Worm (Caenorhabditis elegans) whole organism, young adult: ENCODE measurements around the gene dnj-9.
"Not testable (repeated sequence)": the region's sequence is repeated elsewhere in the genome, so short reads cannot be mapped to it uniquely, and the experiment has no call there.

ENCODE experiments used
- B0336.3 ChIP-seq: fragments of 200-800 bp; sonication (Bioruptor generic); IDR thresholded peaks from 2 replicates; pipeline ENCODE4 v1.3.6; 2022; ENCODE audit warnings: missing genetic modification characterization, missing compliant biosample characterization
- C17E4.6 ChIP-seq: fragments of 200-800 bp; sonication (Bioruptor generic); IDR thresholded peaks from 2 replicates; pipeline ENCODE4 v1.3.6; 2022; ENCODE audit warnings: missing genetic modification reagents, missing genetic modification characterization, missing compliant biosample characterization
- D2030.7 ChIP-seq: fragments of 200-800 bp; sonication (Bioruptor generic); IDR thresholded peaks from 2 replicates; pipeline ENCODE4 v1.3.6; 2022; ENCODE audit warnings: missing genetic modification reagents, missing genetic modification characterization, missing compliant biosample characterization
- F23B12.7 ChIP-seq: sonication (generic microtip); optimal IDR thresholded peaks from 2 replicates; lab custom pipeline; 2017; ENCODE audit warnings: missing genetic modification characterization, mild to moderate bottlenecking, missing compliant biosample characterization, antibody characterized with exemption, moderate library complexity; ENCODE audit not compliant: insufficient read depth
- F39B2.1 ChIP-seq: fragments of 200-800 bp; sonication (Bioruptor generic); IDR thresholded peaks from 2 replicates; pipeline ENCODE4 v1.3.6; 2022; ENCODE audit warnings: missing genetic modification reagents, missing genetic modification characterization, missing compliant biosample characterization
- Y67H2A.10 ChIP-seq: fragments of 200-800 bp; sonication (Bioruptor generic); conservative IDR thresholded peaks from 2 replicates; pipeline ENCODE4 v1.3.6; 2022; ENCODE audit warnings: missing genetic modification reagents, missing genetic modification characterization, missing compliant biosample characterization
- Y95B8A.8 ChIP-seq: fragments of 200-800 bp; sonication (Bioruptor generic); IDR thresholded peaks from 2 replicates; pipeline ENCODE4 v1.3.6; 2022; ENCODE audit warnings: missing genetic modification reagents, missing genetic modification characterization, missing compliant biosample characterization
- ZK185.1 ChIP-seq: sonication (generic microtip); optimal IDR thresholded peaks from 2 replicates; lab custom pipeline; 2016; ENCODE audit warnings: mild to moderate bottlenecking, missing genetic modification characterization, missing compliant biosample characterization; ENCODE audit not compliant: poor library complexity, severe bottlenecking
- atf-7 ChIP-seq: sonication (generic microtip); optimal IDR thresholded peaks from 2 replicates; lab custom pipeline; 2017; ENCODE audit warnings: mild to moderate bottlenecking, missing genetic modification characterization, missing compliant biosample characterization
- cebp-1 ChIP-seq, 2 experiments: fragments of 200-800 bp in 1 of 2; sonication (Bioruptor generic) in 1 of 2; sonication (generic microtip) in 1 of 2; IDR thresholded peaks in 1 of 2; optimal IDR thresholded peaks in 1 of 2; 2 replicates each; pipeline versions ENCODE4 v1.3.6 to Lab custom; 2017 to 2022; ENCODE audit warnings: missing compliant biosample characterization in 2 of 2, missing genetic modification characterization in 2 of 2, mild to moderate bottlenecking in 1 of 2, missing genetic modification reagents in 1 of 2, moderate library complexity in 1 of 2
- chd-7 ChIP-seq: sonication (generic microtip); optimal IDR thresholded peaks from 2 replicates; lab custom pipeline; 2016; ENCODE audit warnings: mild to moderate bottlenecking, missing genetic modification characterization, moderate library complexity, missing compliant biosample characterization
- dox-1 ChIP-seq: fragments of 200-800 bp; sonication (Bioruptor generic); IDR thresholded peaks from 2 replicates; pipeline ENCODE4 v1.3.6; 2022; ENCODE audit warnings: missing genetic modification reagents, missing genetic modification characterization, missing compliant biosample characterization
- dpl-1 ChIP-seq: fragments of 150-350 bp; optimal IDR thresholded peaks from 2 replicates; lab custom pipeline; 2014; ENCODE audit warnings: missing biosample characterization, missing genetic modification reagents, missing genetic modification characterization
- ekl-4 ChIP-seq: fragments of 200-800 bp; sonication (Bioruptor generic); IDR thresholded peaks from 2 replicates; pipeline ENCODE4 v1.3.6; 2022; ENCODE audit warnings: missing genetic modification reagents, missing genetic modification characterization, missing compliant biosample characterization
- lin-35 ChIP-seq, 3 experiments: fragments of 150-350 bp in 2 of 3; sonication (generic microtip) in 1 of 3; optimal IDR thresholded peaks; 2 replicates each; lab custom pipeline; 2014 to 2018; ENCODE audit warnings: missing biosample characterization in 3 of 3, missing genetic modification characterization in 3 of 3, missing genetic modification reagents in 3 of 3
- lin-54 ChIP-seq: fragments of 200-800 bp; sonication (Bioruptor generic); optimal IDR thresholded peaks from 2 replicates; lab custom pipeline; 2018; ENCODE audit warnings: mild to moderate bottlenecking, missing genetic modification characterization, missing compliant biosample characterization
- lsl-1 ChIP-seq: fragments of 200-800 bp; sonication (Bioruptor generic); optimal IDR thresholded peaks from 2 replicates; lab custom pipeline; 2018; ENCODE audit warnings: mild to moderate bottlenecking, missing genetic modification characterization, moderate library complexity, missing compliant biosample characterization
- madf-10 ChIP-seq: sonication (generic microtip); optimal IDR thresholded peaks from 2 replicates; lab custom pipeline; 2016; ENCODE audit warnings: mild to moderate bottlenecking, missing genetic modification characterization, missing compliant biosample characterization
- madf-3 ChIP-seq: fragments of 200-800 bp; sonication (Bioruptor generic); IDR thresholded peaks from 2 replicates; pipeline ENCODE4 v1.3.6; 2022; ENCODE audit warnings: missing genetic modification reagents, missing genetic modification characterization, missing compliant biosample characterization
- madf-6 ChIP-seq: fragments of 200-800 bp; sonication (Bioruptor generic); IDR thresholded peaks from 2 replicates; pipeline ENCODE4 v1.3.6; 2022; ENCODE audit warnings: missing genetic modification reagents, missing genetic modification characterization, missing compliant biosample characterization
- mcd-1 ChIP-seq: fragments of 200-800 bp; sonication (Bioruptor generic); IDR thresholded peaks from 2 replicates; pipeline ENCODE4 v1.3.6; 2022; ENCODE audit warnings: missing genetic modification reagents, missing genetic modification characterization, missing compliant biosample characterization
- mxl-1 ChIP-seq: sonication (generic microtip); optimal IDR thresholded peaks from 2 replicates; lab custom pipeline; 2016; ENCODE audit warnings: missing genetic modification characterization, missing compliant biosample characterization
- nfyb-1 ChIP-seq: fragments of 200-800 bp; sonication (Bioruptor generic); IDR thresholded peaks from 2 replicates; pipeline ENCODE4 v1.3.6; 2022; ENCODE audit warnings: missing genetic modification reagents, missing genetic modification characterization, missing compliant biosample characterization
- nhr-179 ChIP-seq: sonication (generic microtip); optimal IDR thresholded peaks from 2 replicates; lab custom pipeline; 2016; ENCODE audit warnings: mild to moderate bottlenecking, missing genetic modification characterization, missing compliant biosample characterization
- nhr-80 ChIP-seq: sonication (generic microtip); optimal IDR thresholded peaks from 2 replicates; lab custom pipeline; 2016; ENCODE audit warnings: missing genetic modification characterization, missing compliant biosample characterization
- nhr-90 ChIP-seq: sonication (generic microtip); optimal IDR thresholded peaks from 2 replicates; lab custom pipeline; 2016; ENCODE audit warnings: missing genotype, mild to moderate bottlenecking, missing genetic modification characterization, missing compliant biosample characterization
- rec-8 ChIP-seq, 2 experiments: sonication (generic microtip); optimal IDR thresholded peaks; 2 replicates each; lab custom pipeline; 2016; ENCODE audit warnings: mild to moderate bottlenecking in 2 of 2, missing genetic modification characterization in 2 of 2, missing genetic modification reagents in 2 of 2, missing genotype in 2 of 2, missing biosample characterization in 1 of 2, missing compliant biosample characterization in 1 of 2, moderate library complexity in 1 of 2
- snpc-1.3 ChIP-seq: sonication (generic microtip); optimal IDR thresholded peaks from 2 replicates; lab custom pipeline; 2017; ENCODE audit warnings: missing genetic modification characterization, mild to moderate bottlenecking, missing compliant biosample characterization, antibody characterized with exemption, moderate library complexity, missing genotype, missing genetic modification reagents; ENCODE audit not compliant: insufficient read depth
- snpc-4 ChIP-seq, 5 experiments: fragments of 150-350 bp in 1 of 5; sonication (generic microtip) in 4 of 5; optimal IDR thresholded peaks; 2 replicates each; lab custom pipeline; 2014 to 2018; ENCODE audit warnings: missing genetic modification characterization in 5 of 5, missing biosample characterization in 3 of 5, antibody characterized with exemption in 2 of 5, mild to moderate bottlenecking in 2 of 5, missing compliant biosample characterization in 2 of 5, missing genotype in 2 of 5, moderate library complexity in 2 of 5, missing genetic modification reagents in 1 of 5
- tbp1 ChIP-seq: fragments of 200-800 bp; sonication (Bioruptor generic); optimal IDR thresholded peaks from 2 replicates; lab custom pipeline; 2018; ENCODE audit warnings: mild to moderate bottlenecking, missing genetic modification characterization, missing compliant biosample characterization
- tlf-1 ChIP-seq: fragments of 200-800 bp; sonication (Bioruptor generic); optimal IDR thresholded peaks from 2 replicates; lab custom pipeline; 2018; ENCODE audit warnings: mild to moderate bottlenecking, missing genetic modification characterization, missing compliant biosample characterization
- zim-3 ChIP-seq: sonication (generic microtip); optimal IDR thresholded peaks from 2 replicates; lab custom pipeline; 2017; ENCODE audit warnings: mild to moderate bottlenecking, missing genetic modification characterization, moderate library complexity, missing compliant biosample characterization
- ztf-25 ChIP-seq: fragments of 200-800 bp; sonication (Bioruptor generic); IDR thresholded peaks from 2 replicates; pipeline ENCODE4 v1.3.6; 2022; ENCODE audit warnings: missing genetic modification reagents, missing genetic modification characterization, missing compliant biosample characterization
- ztf-26 ChIP-seq: sonication (generic microtip); optimal IDR thresholded peaks from 2 replicates; lab custom pipeline; 2017; ENCODE audit warnings: missing genetic modification characterization, missing compliant biosample characterization

The dnj-9 gene

DNA sequence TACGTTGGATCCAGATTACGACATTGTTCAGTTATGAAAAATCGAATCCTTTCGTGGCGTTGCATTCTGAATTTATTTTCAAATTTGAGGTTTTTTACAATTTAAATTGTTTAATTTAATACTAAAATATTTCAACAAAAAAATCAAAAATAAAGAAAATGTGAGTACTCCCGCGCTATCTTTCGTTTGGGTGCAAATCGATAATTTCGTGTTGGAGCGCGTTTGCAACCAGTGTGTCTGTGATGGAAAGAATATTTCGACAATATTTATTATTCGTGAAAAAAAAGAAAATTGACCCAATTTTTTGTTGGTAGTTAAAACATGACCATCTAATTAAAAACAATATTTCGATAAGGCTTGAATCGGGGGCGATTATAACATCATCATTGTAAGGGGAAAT lies 50.2 kb downstream of the dnj-9 start, which contains the start of gene R05F9.9 (continued):
- TF ChIP-seq snpc-4 (GFP tag; optimal IDR thresholded peaks at IDR 0.05; lab: Kevin White, UChicago) (no peak), snpc-4 (tag; optimal IDR thresholded peaks at IDR 0.05; lab: Kevin White, UChicago) (peak in 2 of 4 experiments; percentile 23 to 50), lin-54 (GFP tag; lab: Kevin White, UChicago) (peak; percentile 59), atf-7 (peak; percentile 46), tbp1 (GFP tag; lab: Kevin White, UChicago) (peak; percentile 43), Y67H2A.10 (no peak), nhr-80 (tag; lab: Kevin White, UChicago) (peak; percentile 17), snpc-1.3 (tag; lab: Kevin White, UChicago) (peak; percentile 8), ztf-25 (GFP tag; lab: Robert Waterston, UW) (no peak), cebp-1 (GFP tag; IDR thresholded peaks at IDR 0.05; lab: Robert Waterston, UW) (no peak), cebp-1 (tag; optimal IDR thresholded peaks at IDR 0.05; lab: Kevin White, UChicago) (peak; percentile 57), lsl-1 (GFP tag; lab: Kevin White, UChicago) (peak; percentile 25), B0336.3 (GFP tag; lab: Robert Waterston, UW) (peak; percentile 41; the same call in 1 of the 2 replicates), ekl-4 (GFP tag; lab: Robert Waterston, UW) (peak; percentile 50), madf-6 (GFP tag; lab: Robert Waterston, UW) (peak; percentile 51), chd-7 (tag; lab: Kevin White, UChicago) (no peak), ZK185.1 (tag; lab: Kevin White, UChicago) (peak; percentile 37), D2030.7 (GFP tag; lab: Robert Waterston, UW) (no peak), tlf-1 (GFP tag; lab: Kevin White, UChicago) (peak; percentile 8), dox-1 (no peak), lin-35 (GFP tag; optimal IDR thresholded peaks at IDR 0.05; lab: Kevin White, UChicago) (peak in 1 of 3 experiments; percentile 58), dpl-1 (GFP tag; lab: Kevin White, UChicago) (no peak), F23B12.7 (tag; lab: Kevin White, UChicago) (peak; percentile 55), nhr-179 (tag; lab: Kevin White, UChicago) (no peak), Y95B8A.8 (peak; percentile 62; the same call in 1 of the 2 replicates), ztf-26 (tag; lab: Kevin White, UChicago) (peak; percentile 37), madf-10 (tag; lab: Kevin White, UChicago) (peak; percentile 21), C17E4.6 (GFP tag; lab: Robert Waterston, UW) (no peak), nhr-90 (tag; lab: Kevin White, UChicago) (peak; percentile 10), mcd-1 (GFP tag; lab: Robert Waterston, UW) (peak; percentile 52; the same call in 1 of the 2 replicates), madf-3 (GFP tag; lab: Robert Waterston, UW) (0 out of 2 replicates have a peak, but pooled peaks have one; percentile 1), mxl-1 (tag; lab: Kevin White, UChicago) (peak; percentile 27), F39B2.1 (GFP tag; lab: Robert Waterston, UW) (0 out of 2 replicates have a peak, but pooled peaks have one; percentile 15), rec-8 (tag; optimal IDR thresholded peaks at IDR 0.05; lab: Kevin White, UChicago) (no peak)

DNA sequence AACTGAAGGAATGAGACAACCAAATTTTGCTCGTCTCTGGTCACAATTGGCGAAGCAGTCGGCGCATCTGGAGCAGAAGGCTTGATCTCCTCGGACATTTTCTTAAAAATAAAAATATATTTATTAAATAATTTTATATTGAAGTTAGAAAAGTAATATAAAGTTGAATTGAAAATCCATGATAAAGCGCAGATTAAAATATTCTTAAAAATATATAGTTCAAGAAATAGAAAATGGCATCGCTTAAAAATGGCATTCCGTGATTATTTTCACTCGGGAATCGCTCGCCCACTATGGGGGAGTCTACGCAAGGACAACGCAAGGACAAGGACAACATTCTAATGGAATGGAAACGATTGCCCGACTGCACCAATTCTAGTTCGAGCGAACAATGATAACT lies 51.8 kb downstream of the dnj-9 start, which contains the start of gene sgt-1:
sgt-1 (minus strand) TSS at position 101 of the 400 bp plus-strand sequence.
- not testable (repeated sequence) for TF ChIP-seq zim-3 (tag; lab: Kevin White, UChicago); D2030.7 (GFP tag; lab: Robert Waterston, UW); nfyb-1 (GFP tag; lab: Robert Waterston, UW)
